Fruit fly (Drosophila melanogaster) whole organism, larva: ENCODE results near the gene CG2211.

ENCODE experiments used
- noc ChIP-seq: fragments of 200-800 bp; sonication (Bioruptor generic); optimal IDR thresholded peaks from 3 replicates; lab custom pipeline; 2019; ENCODE audit warnings: missing biosample characterization, mild to moderate bottlenecking, missing genetic modification characterization, moderate library complexity

The CG2211 gene

DNA sequence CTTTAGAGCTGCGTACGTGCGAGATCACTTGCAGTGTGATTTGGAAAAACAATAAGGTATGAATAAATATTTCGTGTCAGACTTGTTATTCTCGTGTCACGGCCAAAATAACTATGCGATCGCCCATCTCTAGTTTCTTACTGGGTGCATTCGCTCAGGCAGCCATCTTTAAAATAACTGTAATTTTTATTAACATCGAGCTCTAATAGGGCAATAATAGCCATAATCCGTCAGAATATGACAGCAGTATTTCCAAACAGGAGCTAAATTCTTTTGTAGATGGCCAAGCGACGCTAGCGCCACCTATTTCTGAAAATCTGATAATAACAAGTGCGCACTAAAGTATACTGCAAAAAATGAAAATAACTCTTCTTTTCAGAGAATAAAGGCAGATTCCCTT lies 16.9 kb upstream of the CG2211 start:
- no peak for TF ChIP-seq noc

DNA sequence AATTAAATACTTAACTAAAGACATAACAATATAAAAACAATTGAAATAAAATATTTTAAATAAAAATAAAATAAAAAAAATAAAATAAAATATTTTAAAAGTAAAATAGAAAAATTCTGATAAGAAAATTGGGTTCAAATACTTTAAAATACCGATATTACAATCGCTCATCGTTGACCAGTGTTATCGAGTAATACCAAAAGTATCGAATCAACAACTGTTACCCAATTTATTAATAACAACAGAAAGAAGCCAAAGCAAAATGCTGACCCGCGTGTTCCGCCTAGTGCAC lies 15.7 kb upstream of the CG2211 start, which contains the start of gene CG9166:
CG9166 (plus strand) TSS at position 193 of the 292 bp plus-strand sequence.
- TF ChIP-seq noc, result no peak

DNA sequence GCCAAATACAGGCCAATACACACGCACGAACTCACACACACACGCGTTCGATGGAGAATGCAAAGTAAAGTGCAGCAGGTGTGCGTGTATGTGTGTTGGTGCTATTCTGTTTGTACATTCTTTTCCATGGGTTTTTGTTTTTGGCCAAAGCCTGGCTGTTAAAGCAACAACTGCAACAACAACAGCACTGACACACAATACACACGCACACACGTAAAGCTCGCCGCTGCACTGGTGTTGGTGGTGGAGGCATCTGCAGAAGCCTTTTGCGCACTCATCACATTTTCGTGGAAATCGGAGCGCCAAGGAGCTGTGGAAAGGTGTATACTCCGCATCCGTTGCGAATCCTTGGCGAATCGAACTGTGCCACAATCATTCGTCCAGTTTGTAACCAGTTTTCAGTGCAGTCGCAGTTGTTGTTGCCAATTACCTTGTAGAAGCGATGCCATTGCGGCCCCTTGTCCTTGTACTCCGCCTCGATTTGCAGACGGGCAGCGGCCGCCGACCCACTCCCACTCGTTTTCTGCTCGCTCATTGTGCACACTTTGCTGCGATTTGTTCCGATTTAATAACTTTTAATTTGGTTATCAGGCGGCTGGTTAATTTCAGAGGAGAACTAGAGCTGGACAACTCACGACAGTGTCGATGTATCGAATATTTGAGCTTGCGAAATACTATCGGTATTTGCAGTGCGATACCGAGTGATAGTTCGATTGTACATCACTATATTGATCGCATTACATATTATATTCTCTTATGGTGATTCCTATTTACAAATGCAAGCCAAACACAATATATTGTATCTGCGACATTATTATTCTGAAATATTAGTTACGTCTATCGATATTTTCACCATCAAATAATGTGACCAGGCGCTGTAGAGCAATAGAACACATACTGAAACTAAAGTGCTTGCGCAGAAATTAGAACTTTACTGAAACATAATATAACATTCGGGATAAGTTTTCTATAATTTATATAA lies 15.1 kb upstream of the CG2211 start:
- peak; percentile 21 for TF ChIP-seq noc

DNA sequence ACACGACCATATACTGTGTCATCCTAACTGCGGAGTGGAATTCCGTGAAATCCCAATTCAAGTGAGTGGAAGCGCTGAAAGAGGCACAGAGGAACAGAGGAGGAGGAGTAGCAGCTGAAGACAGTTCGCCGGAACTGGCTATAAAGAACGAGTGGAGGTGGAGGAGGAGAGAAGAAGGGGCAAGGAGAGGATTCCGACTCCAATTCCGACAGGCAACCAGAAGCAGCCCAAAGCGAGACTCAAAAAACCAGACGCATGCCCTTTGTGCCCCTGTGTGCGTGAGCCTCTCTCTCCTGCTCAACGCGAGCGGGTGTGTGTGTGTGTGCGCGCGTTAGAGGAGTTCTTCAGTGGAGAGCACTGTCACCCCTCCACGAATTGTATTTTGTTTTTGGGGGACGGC lies 14.2 kb upstream of the CG2211 start:
- TF ChIP-seq noc, result no peak

DNA sequence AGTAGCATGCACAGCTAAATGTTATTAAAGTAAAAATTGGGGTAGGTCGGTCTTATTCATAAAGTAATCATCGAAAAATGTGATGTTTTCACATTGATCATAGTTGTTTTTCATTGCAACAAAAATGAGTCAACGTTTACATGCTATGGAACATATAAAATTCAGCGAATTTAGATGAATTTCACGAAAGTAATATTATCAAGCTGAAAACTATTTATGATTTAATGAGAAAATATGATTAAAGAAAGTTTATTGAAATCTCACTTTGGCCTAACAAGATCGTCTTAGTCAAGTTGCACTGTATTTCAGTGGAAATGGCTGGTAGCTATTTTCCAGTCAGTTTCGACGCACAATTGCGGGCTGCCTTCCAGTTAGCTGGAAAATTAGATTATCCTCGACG lies 13.8 kb upstream of the CG2211 start:
- TF ChIP-seq noc, result no peak

DNA sequence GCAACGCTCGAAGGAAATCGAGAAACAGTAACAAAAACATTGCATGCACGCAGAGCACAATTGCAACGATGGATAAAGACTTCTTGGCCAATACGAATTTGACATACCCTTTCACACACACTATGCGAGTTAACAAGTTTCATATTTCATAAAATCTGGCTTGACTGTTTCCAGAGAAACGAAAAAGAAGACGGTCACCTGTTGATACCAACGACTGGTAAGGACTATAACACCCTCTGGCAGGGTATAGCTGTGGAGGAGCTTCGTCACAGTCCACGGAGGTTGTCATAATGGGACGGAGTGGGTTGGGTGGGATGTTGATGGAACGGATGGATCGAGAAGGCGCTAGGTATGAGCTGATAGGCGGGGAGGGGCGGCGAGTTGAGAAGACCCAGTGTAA lies 13.1 kb upstream of the CG2211 start:
- TF ChIP-seq noc, result no peak

DNA sequence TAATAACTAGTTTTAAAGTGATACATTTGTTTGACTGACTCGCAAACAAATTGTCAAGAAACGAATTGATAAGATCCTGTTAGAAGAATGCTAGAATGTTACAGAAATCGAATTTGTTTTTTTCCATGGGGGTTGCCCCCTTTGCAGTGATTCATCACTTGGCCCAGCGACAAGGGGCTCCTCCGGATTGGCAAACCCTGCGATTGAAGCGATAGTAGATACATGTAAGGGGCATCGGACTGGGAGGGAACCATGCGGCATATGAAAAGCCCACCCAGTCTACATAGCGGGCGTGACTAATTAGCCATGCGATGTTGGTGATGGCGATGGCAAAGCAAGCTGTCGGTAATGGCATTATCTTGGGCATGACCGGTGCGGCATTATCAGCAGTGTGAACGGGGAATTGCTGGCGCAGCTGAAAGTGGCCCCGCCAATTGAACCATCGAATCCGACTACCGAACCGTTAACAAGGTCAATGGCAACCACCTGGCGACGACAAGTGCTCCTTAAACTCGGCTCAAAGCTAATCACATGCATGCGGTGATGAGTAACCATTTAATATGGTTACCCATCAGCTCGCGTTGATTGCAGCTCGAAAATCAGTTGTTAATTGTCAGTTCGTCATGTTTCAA lies 11.9 kb upstream of the CG2211 start:
- TF ChIP-seq noc, result no peak

DNA sequence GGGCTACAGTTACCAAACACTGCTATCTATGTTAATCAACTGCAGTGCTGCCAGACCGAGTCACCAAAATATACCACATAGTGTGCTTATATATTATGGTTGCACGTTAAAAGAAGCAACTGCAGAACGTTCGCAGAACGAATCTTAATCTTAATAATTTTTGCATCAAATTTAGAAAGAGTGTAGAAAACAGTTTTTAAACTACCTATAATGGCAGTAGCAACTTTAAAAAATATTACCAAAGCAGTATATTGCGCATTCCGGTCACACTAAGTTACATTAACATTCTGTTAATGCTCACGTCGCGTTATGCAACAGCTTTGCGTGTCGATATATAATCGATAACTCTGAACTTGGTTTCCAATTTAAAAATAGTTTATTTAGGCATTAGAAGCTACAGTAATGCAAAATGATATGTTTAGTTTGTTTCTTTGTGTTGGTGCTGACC lies 7.0 kb upstream of the CG2211 start, which contains the start of gene indra:
indra (minus strand) TSS at position 271 of the 448 bp plus-strand sequence.
- peak; percentile 64 for TF ChIP-seq noc

DNA sequence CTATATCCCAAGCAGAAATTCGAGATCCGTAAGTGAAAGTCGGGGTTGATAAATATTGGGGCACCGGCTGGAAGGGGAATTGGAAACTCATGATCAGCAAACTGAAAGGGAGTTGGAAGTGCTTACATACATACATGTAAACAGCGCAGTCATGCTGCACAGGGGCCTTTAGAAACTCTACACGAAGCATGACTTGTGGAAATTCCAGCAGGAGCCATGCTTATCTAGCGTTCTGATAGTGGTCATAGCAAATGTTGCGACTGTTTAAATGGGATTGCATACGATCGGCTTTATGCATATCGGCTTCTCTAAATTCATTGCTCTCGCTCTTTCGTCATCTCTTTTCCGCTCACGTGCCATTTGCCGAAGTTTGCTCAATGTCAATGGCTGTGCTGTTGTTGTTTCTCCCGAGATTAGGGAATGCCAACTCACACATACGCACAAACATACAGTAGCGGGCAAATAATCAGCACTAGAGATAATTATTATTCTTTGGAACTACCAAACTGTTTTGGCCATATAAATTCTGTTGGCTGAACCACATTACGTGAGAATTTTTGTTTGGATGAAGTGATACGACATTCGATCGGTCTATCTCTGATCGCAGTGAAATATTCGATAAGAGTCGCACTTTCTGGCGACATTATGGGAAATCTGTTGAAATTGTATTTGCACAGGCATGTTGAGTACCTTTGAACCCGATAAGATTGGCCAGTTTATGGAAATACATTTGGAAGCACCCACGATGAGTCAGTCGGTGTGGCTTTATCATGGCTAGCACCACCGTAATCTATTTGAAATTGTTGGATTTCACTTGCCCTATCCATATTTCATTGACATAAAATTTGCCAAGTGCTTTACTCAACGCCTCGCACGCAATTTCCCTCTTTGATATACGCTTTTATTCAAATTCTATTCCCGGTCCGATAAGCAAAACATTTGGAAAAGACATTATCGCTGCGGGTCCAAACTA lies 1.1 kb upstream of the CG2211 start:
- TF ChIP-seq noc, result peak; percentile 84

DNA sequence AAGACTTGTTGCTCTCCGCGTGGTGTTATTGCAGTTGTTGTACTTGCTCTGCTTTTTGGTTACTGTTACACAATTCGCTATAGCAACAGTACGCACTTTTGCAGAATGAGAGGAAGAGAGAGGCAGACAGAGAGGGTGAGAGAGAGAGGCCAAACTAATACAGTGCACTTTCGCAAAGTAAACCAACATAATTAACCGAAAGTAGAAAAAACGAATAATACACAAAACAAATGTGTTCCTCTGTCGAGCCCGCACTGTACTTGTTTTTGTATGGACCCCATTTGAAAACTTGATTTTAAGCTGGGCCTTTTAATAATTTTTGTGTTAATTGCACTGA lies 237 bp upstream of the CG2211 start:
- TF ChIP-seq noc, result peak; percentile 45

DNA sequence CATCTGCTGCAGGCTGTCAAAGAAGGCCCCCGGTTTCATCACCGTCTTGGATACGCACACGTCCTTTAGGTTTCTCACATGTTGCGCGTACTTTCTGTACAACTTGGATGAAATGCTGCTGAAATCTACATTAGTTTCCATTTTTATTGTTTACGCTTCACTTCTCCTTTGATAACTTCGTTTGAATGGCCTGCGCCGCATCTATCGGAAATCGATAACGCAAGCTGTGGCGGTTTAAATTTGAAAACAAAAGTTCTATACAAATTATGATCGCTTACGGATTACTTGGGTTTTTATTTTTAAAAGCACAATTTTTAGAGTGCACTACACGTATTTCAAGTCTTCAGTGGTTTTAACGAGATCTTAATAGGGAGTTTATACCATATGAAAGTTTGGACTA lies 2.2 kb downstream of the CG2211 start, which contains the start of gene msd5:
msd5 (minus strand) TSS at position 174 of the 400 bp plus-strand sequence.
- TF ChIP-seq noc, result no peak

DNA sequence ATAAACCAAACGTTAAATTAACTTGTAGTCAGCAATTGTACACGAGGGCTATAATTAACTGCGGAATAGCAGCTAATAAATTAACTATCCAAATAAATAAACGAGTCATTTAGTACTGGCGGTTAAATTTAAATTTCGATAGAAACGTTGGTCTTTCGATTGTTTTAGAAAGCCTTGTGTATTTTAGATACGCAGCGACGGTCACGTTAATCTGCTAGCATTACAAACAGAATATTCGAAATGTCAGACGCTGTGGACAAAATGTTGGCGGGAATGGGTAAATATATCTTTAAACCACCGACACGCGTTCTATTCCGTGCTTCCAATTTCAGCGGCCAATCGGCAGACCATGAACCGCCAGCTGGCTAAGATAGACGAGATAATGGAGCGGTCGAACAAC lies 3.6 kb downstream of the CG2211 start, which contains the start of gene msd1:
msd1 (plus strand) TSS at position 203 of the 400 bp plus-strand sequence.
- TF ChIP-seq noc, result no peak

DNA sequence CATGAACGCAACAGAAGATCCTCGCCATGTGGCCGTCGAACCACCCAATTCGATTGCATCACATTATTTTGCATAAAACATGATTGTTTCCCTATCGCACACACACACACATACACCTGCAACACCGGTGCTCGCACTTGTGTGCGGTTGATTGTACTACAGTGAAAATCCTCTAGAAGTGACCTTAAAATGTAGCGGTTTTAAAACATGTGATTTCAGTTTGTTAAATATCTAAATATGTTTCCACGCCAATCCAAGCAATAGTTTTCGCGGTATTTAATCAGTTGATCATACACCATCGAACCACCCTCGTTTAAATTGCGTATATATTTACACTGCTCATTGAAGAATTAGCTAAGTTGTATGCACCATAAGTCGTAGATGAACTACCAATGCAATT lies 4.7 kb downstream of the CG2211 start:
- TF ChIP-seq noc, result no peak

DNA sequence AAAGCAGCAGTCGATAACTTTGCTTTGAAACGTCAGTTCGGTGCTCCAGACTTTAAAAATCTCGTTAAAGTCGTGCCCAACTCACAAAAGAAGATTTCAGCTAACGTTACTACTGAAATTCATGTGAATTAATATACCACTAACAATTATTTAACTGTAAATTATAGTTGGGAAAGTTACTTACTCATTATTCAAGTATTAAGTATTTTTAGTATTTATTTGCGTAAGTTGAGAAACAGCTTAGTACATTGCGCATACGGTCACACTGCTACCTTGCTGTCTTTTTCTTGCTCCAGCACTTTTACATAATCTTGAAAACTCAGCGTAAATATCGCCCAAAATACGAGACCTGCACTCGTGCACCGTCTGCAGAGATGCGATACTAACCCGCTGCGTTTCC lies 5.4 kb downstream of the CG2211 start, which contains the start of gene ND-ACP:
ND-ACP (plus strand) TSS at position 226 of the 400 bp plus-strand sequence.
- TF ChIP-seq noc, result no peak

DNA sequence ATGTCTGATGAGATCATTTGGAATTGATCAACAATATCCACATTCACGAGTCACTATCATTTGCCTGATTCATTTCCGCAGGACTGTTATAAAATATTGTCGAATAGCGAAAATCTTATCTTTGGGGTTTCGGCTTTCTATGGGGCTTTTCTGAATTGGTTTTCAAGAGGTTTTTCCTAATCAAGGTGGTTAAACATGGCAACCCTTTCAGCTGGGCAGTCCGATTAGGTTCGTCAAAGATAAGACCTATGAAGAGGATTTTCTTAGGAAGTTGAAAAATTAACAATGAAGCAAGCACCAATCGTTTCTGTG lies 9.6 kb downstream of the CG2211 start:
- TF ChIP-seq noc, result no peak

DNA sequence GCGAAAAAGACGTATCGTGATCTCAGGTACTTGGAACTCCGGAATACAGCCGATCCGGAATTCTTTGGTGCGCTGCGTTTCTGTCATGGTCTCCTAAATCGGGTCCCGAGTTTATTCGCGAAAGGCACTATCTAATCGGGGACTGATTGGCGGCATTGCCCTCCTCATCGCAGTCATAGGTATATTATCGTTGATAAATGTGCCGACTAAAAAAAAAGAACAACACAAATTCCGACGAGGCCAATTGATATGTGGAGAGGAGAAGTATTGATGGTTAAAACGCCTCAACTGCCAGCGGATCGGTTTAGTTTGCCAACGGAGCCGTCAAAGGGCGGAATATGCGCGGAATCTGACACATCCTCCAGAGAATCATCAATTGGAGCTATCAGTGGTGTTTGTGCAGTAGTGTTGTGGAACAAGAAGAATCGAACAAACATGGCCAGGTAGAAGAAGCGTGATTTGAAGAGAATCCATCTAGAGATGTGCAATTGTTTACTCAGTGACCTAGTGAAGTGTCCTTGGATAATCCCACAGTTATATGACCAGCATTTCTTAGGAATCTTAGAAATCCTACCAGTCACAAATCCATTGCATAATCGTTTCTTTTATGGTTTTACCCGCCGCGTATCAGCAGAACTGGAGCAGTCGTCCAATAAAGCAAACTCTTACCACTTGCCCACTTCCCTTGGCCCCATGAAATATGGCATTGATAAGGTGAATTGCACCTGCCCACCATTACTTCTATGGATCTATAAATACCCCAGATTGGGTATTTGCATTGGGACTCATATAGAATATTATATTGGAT lies 10.1 kb downstream of the CG2211 start:
- TF ChIP-seq noc, result no peak
